Fruit fly (Drosophila melanogaster) whole organism, prepupa: Measurements from ENCODE around the gene CG17260.

Source experiments
- CG10669 ChIP-seq: fragments of 200-800 bp; sonication (Bioruptor generic); optimal IDR thresholded peaks from 3 replicates; lab custom pipeline; 2018; ENCODE audit warnings: missing biosample characterization, mild to moderate bottlenecking, missing genetic modification characterization, moderate library complexity
- CG15336 ChIP-seq: fragments of 200-800 bp; sonication (Bioruptor generic); IDR thresholded peaks from 2 replicates; pipeline ENCODE4 v1.3.6; 2022; ENCODE audit warnings: missing biosample characterization, missing genetic modification characterization
- CG6854 ChIP-seq: fragments of 200-800 bp; sonication (Bioruptor generic); optimal IDR thresholded peaks from 2 replicates; lab custom pipeline; 2017; ENCODE audit warnings: missing biosample characterization, mild to moderate bottlenecking, missing genetic modification characterization
- CG8119 ChIP-seq: fragments of 200-800 bp; sonication (Bioruptor generic); IDR thresholded peaks from 3 replicates; pipeline ENCODE4 v1.3.6; 2022; ENCODE audit warnings: missing biosample characterization, missing genetic modification characterization
- CG8319 ChIP-seq: fragments of 200-800 bp; sonication (Bioruptor generic); optimal IDR thresholded peaks from 3 replicates; lab custom pipeline; 2016; ENCODE audit warnings: missing biosample characterization, missing genetic modification characterization
- Hr38 ChIP-seq: sonication (Bioruptor generic); optimal IDR thresholded peaks from 2 replicates; lab custom pipeline; 2016; ENCODE audit warnings: missing biosample characterization, missing genetic modification characterization
- Lpt ChIP-seq: fragments of 200-800 bp; sonication (Bioruptor generic); optimal IDR thresholded peaks from 3 replicates; lab custom pipeline; 2016; ENCODE audit warnings: missing biosample characterization, missing genetic modification characterization
- Smox ChIP-seq: fragments of 200-800 bp; sonication (Bioruptor generic); optimal IDR thresholded peaks from 3 replicates; lab custom pipeline; 2016; ENCODE audit warnings: missing biosample characterization, missing genetic modification characterization
- Sox102F ChIP-seq: fragments of 200-800 bp; sonication (Bioruptor generic); optimal IDR thresholded peaks from 2 replicates; lab custom pipeline; 2016; ENCODE audit warnings: missing biosample characterization, mild to moderate bottlenecking, missing genetic modification characterization
- Sox14 ChIP-seq: fragments of 200-800 bp; sonication (Bioruptor generic); optimal IDR thresholded peaks from 3 replicates; lab custom pipeline; 2016; ENCODE audit warnings: missing biosample characterization, missing genetic modification characterization
- acj6 ChIP-seq: fragments of 200-800 bp; sonication (Bioruptor generic); optimal IDR thresholded peaks from 3 replicates; lab custom pipeline; 2016; ENCODE audit warnings: missing biosample characterization, missing genetic modification characterization
- fd59A ChIP-seq: fragments of 200-800 bp; sonication (Bioruptor generic); optimal IDR thresholded peaks from 2 replicates; lab custom pipeline; 2017; ENCODE audit warnings: missing biosample characterization, mild to moderate bottlenecking, missing genetic modification characterization, missing genetic modification reagents
- lz ChIP-seq: fragments of 200-800 bp; sonication (Bioruptor generic); optimal IDR thresholded peaks from 3 replicates; lab custom pipeline; 2016; ENCODE audit warnings: missing biosample characterization, missing genetic modification characterization
- net ChIP-seq: fragments of 200-800 bp; sonication (Bioruptor generic); optimal IDR thresholded peaks from 3 replicates; lab custom pipeline; 2016; ENCODE audit warnings: missing biosample characterization, missing genetic modification characterization

dm6 chr2L:3022986-3023385 is 14.0 kb upstream of the CG17260 start, which contains the start of the genes alpha4GT1 and Prp40:
- TF ChIP-seq Hr38 (no peak), net (GFP tag; lab: Kevin White, UChicago) (no peak), Smox (GFP tag; lab: Kevin White, UChicago) (no peak), CG6854 (no peak), acj6 (GFP tag; lab: Kevin White, UChicago) (no peak), Sox14 (GFP tag; lab: Kevin White, UChicago) (no peak), CG8319 (GFP tag; lab: Kevin White, UChicago) (no peak), CG8119 (GFP tag; lab: Robert Waterston, UW) (no peak), CG10669 (GFP tag; lab: Kevin White, UChicago) (no peak), CG15336 (GFP tag; lab: Robert Waterston, UW) (no peak), lz (GFP tag; lab: Kevin White, UChicago) (no peak), fd59A (no peak), Sox102F (GFP tag; lab: Kevin White, UChicago) (no peak), Lpt (GFP tag; lab: Kevin White, UChicago) (no peak)
